Fruit fly (Drosophila melanogaster) whole organism, embryonic: Measurements from ENCODE around the gene Vha68-3.
A peak's percentile ranks its signal among the peaks of the same experiment; 100 is the strongest.

Experiments used
- ATbp ChIP-seq: fragments of 200-800 bp; sonication (Bioruptor generic); optimal IDR thresholded peaks from 2 replicates; lab custom pipeline; 2017; ENCODE audit warnings: missing biosample characterization, mild to moderate bottlenecking, missing genetic modification characterization, missing genetic modification reagents
- Antp ChIP-seq: fragments of 200-800 bp; sonication (Bioruptor generic); optimal IDR thresholded peaks from 3 replicates; lab custom pipeline; 2016; ENCODE audit warnings: missing biosample characterization, missing genetic modification characterization
- C15 ChIP-seq: fragments of 200-800 bp; sonication (Bioruptor generic); IDR thresholded peaks from 3 replicates; pipeline ENCODE4 v1.3.6; 2022; ENCODE audit warnings: missing biosample characterization, missing genetic modification characterization
- CG10654 ChIP-seq: fragments of 200-800 bp; sonication (Bioruptor generic); optimal IDR thresholded peaks from 2 replicates; lab custom pipeline; 2016; ENCODE audit warnings: missing biosample characterization, missing genetic modification characterization
- CG11398 ChIP-seq: fragments of 200-800 bp; sonication (Bioruptor generic); optimal IDR thresholded peaks from 2 replicates; lab custom pipeline; 2016; ENCODE audit warnings: missing biosample characterization, missing genetic modification characterization
- CG12104 ChIP-seq: fragments of 200-800 bp; sonication (Bioruptor generic); optimal IDR thresholded peaks from 3 replicates; lab custom pipeline; 2016; ENCODE audit warnings: missing biosample characterization, missing genetic modification characterization
- CG13775 ChIP-seq: fragments of 200-800 bp; sonication (Bioruptor generic); optimal IDR thresholded peaks from 3 replicates; lab custom pipeline; 2017; ENCODE audit warnings: missing biosample characterization, mild to moderate bottlenecking, missing genetic modification characterization
- CG15601 ChIP-seq: fragments of 200-800 bp; sonication (Bioruptor generic); optimal IDR thresholded peaks from 3 replicates; lab custom pipeline; 2019; ENCODE audit warnings: missing biosample characterization, mild to moderate bottlenecking, missing genetic modification characterization, moderate library complexity
- CG17385 ChIP-seq: fragments of 200-800 bp; sonication (Bioruptor generic); optimal IDR thresholded peaks from 3 replicates; lab custom pipeline; 2018; ENCODE audit warnings: missing biosample characterization, mild to moderate bottlenecking, missing genetic modification characterization
- CG17612 ChIP-seq: fragments of 200-800 bp; sonication (Bioruptor generic); IDR thresholded peaks from 2 replicates; pipeline ENCODE4 v1.3.6; 2022; ENCODE audit warnings: missing biosample characterization, missing genetic modification characterization
- CG18619 ChIP-seq: fragments of 200-800 bp; sonication (Bioruptor generic); optimal IDR thresholded peaks from 3 replicates; lab custom pipeline; 2017; ENCODE audit warnings: missing biosample characterization, mild to moderate bottlenecking, missing genetic modification characterization
- CG31441 ChIP-seq: fragments of 200-800 bp; sonication (Bioruptor generic); IDR thresholded peaks from 2 replicates; pipeline ENCODE4 v1.3.6; 2022; ENCODE audit warnings: missing biosample characterization, missing genetic modification characterization
- CG6175 ChIP-seq: fragments of 200-800 bp; sonication (Bioruptor generic); IDR thresholded peaks from 3 replicates; pipeline ENCODE4 v1.3.6; 2022; ENCODE audit warnings: missing biosample characterization, missing genetic modification characterization
- CG9437 ChIP-seq: fragments of 200-800 bp; sonication (Bioruptor generic); optimal IDR thresholded peaks from 2 replicates; lab custom pipeline; 2018; ENCODE audit warnings: missing biosample characterization, mild to moderate bottlenecking, missing genetic modification characterization
- Camta ChIP-seq: fragments of 200-800 bp; sonication (Bioruptor generic); optimal IDR thresholded peaks from 2 replicates; lab custom pipeline; 2016; ENCODE audit warnings: missing biosample characterization, missing genetic modification characterization
- D19A ChIP-seq: fragments of 200-800 bp; optimal IDR thresholded peaks from 3 replicates; lab custom pipeline; 2019; ENCODE audit warnings: missing biosample characterization, mild to moderate bottlenecking, missing genetic modification characterization, moderate library complexity
- Dll ChIP-seq: fragments of 200-800 bp; sonication (Bioruptor generic); IDR thresholded peaks from 4 replicates; pipeline ENCODE4 v1.3.6; 2022; ENCODE audit warnings: missing biosample characterization, missing genetic modification characterization; ENCODE audit not compliant: partially characterized antibody
- H2.0 ChIP-seq: fragments of 200-800 bp; sonication (Bioruptor generic); IDR thresholded peaks from 2 replicates; pipeline ENCODE4 v1.3.6; 2022; ENCODE audit warnings: missing biosample characterization, missing genetic modification characterization
- HHEX ChIP-seq: fragments of 200-800 bp; sonication (Bioruptor generic); optimal IDR thresholded peaks from 3 replicates; lab custom pipeline; 2017; ENCODE audit warnings: missing biosample characterization, mild to moderate bottlenecking, missing genetic modification characterization, missing genetic modification reagents
- HLH3B ChIP-seq: fragments of 200-800 bp; sonication (Bioruptor generic); IDR thresholded peaks from 2 replicates; pipeline ENCODE4 v1.3.6; 2022; ENCODE audit warnings: missing biosample characterization, missing genetic modification characterization
- HLHmδ ChIP-seq: fragments of 200-800 bp; sonication (Bioruptor generic); optimal IDR thresholded peaks from 2 replicates; lab custom pipeline; 2018; ENCODE audit warnings: missing biosample characterization, mild to moderate bottlenecking, missing genetic modification characterization, moderate library complexity
- HmgZ ChIP-seq: fragments of 200-800 bp; sonication (Bioruptor generic); optimal IDR thresholded peaks from 2 replicates; lab custom pipeline; 2018; ENCODE audit warnings: missing biosample characterization, mild to moderate bottlenecking, missing genetic modification characterization
- Hmr ChIP-seq: fragments of 200-800 bp; sonication (Bioruptor generic); optimal IDR thresholded peaks from 3 replicates; lab custom pipeline; 2017; ENCODE audit warnings: mild to moderate bottlenecking, missing biosample characterization, missing genetic modification reagents, missing genetic modification characterization
- Mrtf ChIP-seq: fragments of 200-800 bp; sonication (Bioruptor generic); IDR thresholded peaks from 3 replicates; pipeline ENCODE4 v1.3.6; 2022; ENCODE audit warnings: missing biosample characterization, missing genetic modification characterization
- Neu2 ChIP-seq: fragments of 200-800 bp; sonication (Bioruptor generic); optimal IDR thresholded peaks from 3 replicates; lab custom pipeline; 2016; ENCODE audit warnings: missing biosample characterization, missing genetic modification characterization, borderline replicate concordance
- Pdp1 ChIP-seq, 2 experiments: fragments of 200-800 bp; sonication (Bioruptor generic); optimal IDR thresholded peaks; 3 replicates each; lab custom pipeline; 2016; ENCODE audit warnings: missing biosample characterization in 2 of 2, missing genetic modification characterization in 2 of 2, mild to moderate bottlenecking in 1 of 2, moderate library complexity in 1 of 2
- Sox100B ChIP-seq: fragments of 200-800 bp; sonication (Bioruptor generic); optimal IDR thresholded peaks from 3 replicates; lab custom pipeline; 2018; ENCODE audit warnings: missing biosample characterization, mild to moderate bottlenecking, missing genetic modification characterization
- TFAM ChIP-seq: fragments of 200-800 bp; sonication (Bioruptor generic); optimal IDR thresholded peaks from 2 replicates; lab custom pipeline; 2017; ENCODE audit warnings: missing biosample characterization, missing genetic modification characterization, inconsistent platforms
- Usf ChIP-seq: fragments of 200-800 bp; sonication (Bioruptor generic); optimal IDR thresholded peaks from 2 replicates; lab custom pipeline; 2017; ENCODE audit warnings: missing genotype, missing biosample characterization, missing genetic modification characterization
- Xbp1 ChIP-seq: fragments of 200-800 bp; sonication (Bioruptor generic); optimal IDR thresholded peaks from 3 replicates; lab custom pipeline; 2016; ENCODE audit warnings: missing biosample characterization, mild to moderate bottlenecking, missing genetic modification characterization
- bbx ChIP-seq: fragments of 200-800 bp; sonication (Bioruptor generic); IDR thresholded peaks from 2 replicates; pipeline ENCODE4 v1.3.6; 2022; ENCODE audit warnings: missing biosample characterization, missing genetic modification characterization; ENCODE audit not compliant: partially characterized antibody
- ci ChIP-seq: fragments of 200-800 bp; sonication (Bioruptor generic); IDR thresholded peaks from 3 replicates; pipeline ENCODE4 v1.3.6; 2022; ENCODE audit warnings: missing biosample characterization, missing genetic modification characterization
- dati ChIP-seq: fragments of 200-800 bp; sonication (Bioruptor generic); IDR thresholded peaks from 2 replicates; pipeline ENCODE4 v1.3.6; 2022; ENCODE audit warnings: missing biosample characterization, missing genetic modification characterization
- gcm ChIP-seq: fragments of 200-800 bp; sonication (Bioruptor generic); optimal IDR thresholded peaks from 2 replicates; lab custom pipeline; 2019; ENCODE audit warnings: missing biosample characterization, mild to moderate bottlenecking, missing genetic modification characterization, moderate library complexity
- gcm2 ChIP-seq: fragments of 200-800 bp; sonication (Bioruptor generic); optimal IDR thresholded peaks from 2 replicates; lab custom pipeline; 2016; ENCODE audit warnings: missing biosample characterization, missing genetic modification characterization
- gro ChIP-seq: fragments of 200-800 bp; sonication (Bioruptor generic); optimal IDR thresholded peaks from 2 replicates; lab custom pipeline; 2016; ENCODE audit warnings: missing biosample characterization, missing genetic modification characterization
- hkb ChIP-seq, 2 experiments: fragments of 200-800 bp in 1 of 2; fragments of >200 bp in 1 of 2; sonication (Bioruptor generic) in 1 of 2; IDR thresholded peaks in 1 of 2; optimal IDR thresholded peaks in 1 of 2; 2 replicates each; pipeline versions ENCODE4 v1.3.6 to Lab custom; 2017 to 2022; ENCODE audit warnings: missing biosample characterization in 1 of 2, missing genetic modification characterization in 1 of 2
- lmd ChIP-seq: fragments of 200-800 bp; sonication (Bioruptor generic); IDR thresholded peaks from 2 replicates; pipeline ENCODE4 v1.3.6; 2022; ENCODE audit warnings: missing biosample characterization, missing genetic modification characterization
- nerfin-2 ChIP-seq: fragments of 200-800 bp; sonication (Bioruptor generic); IDR thresholded peaks from 2 replicates; pipeline ENCODE4 v1.3.6; 2022; ENCODE audit warnings: missing biosample characterization, missing genetic modification characterization; ENCODE audit not compliant: partially characterized antibody
- oc ChIP-seq: fragments of 200-800 bp; sonication (Bioruptor generic); optimal IDR thresholded peaks from 2 replicates; lab custom pipeline; 2018; ENCODE audit warnings: missing biosample characterization, mild to moderate bottlenecking, missing genetic modification characterization, moderate library complexity
- odd ChIP-seq: fragments of 200-800 bp; sonication (Bioruptor generic); optimal IDR thresholded peaks from 2 replicates; lab custom pipeline; 2017; ENCODE audit warnings: missing biosample characterization, mild to moderate bottlenecking, missing genetic modification characterization
- prd ChIP-seq, 3 experiments: fragments of >200 bp in 2 of 3; fragments of 200-800 bp in 1 of 3; sonication (Bioruptor generic) in 1 of 3; optimal IDR thresholded peaks in 2 of 3; IDR thresholded peaks in 1 of 3; 2 replicates in 2 of 3; 3 replicates in 1 of 3; pipeline versions ENCODE4 v1.3.6 to Lab custom; 2017 to 2022; ENCODE audit warnings: missing biosample characterization in 1 of 3, missing genetic modification characterization in 1 of 3
- pros ChIP-seq: fragments of 200-800 bp; sonication (Bioruptor generic); optimal IDR thresholded peaks from 3 replicates; lab custom pipeline; 2019; ENCODE audit warnings: missing biosample characterization, mild to moderate bottlenecking, missing genetic modification characterization, moderate library complexity
- salm ChIP-seq: fragments of 200-800 bp; sonication (Bioruptor generic); optimal IDR thresholded peaks from 2 replicates; lab custom pipeline; 2018; ENCODE audit warnings: missing biosample characterization, mild to moderate bottlenecking, missing genetic modification characterization
- sens ChIP-seq: fragments of 200-800 bp; sonication (Bioruptor generic); peaks from one replicate; lab custom pipeline; 2016; ENCODE audit warnings: missing biosample characterization, missing genetic modification characterization
- slbo ChIP-seq: fragments of 200-800 bp; sonication (Bioruptor generic); IDR thresholded peaks from 2 replicates; pipeline ENCODE4 v1.3.6; 2022; ENCODE audit warnings: missing biosample characterization, missing genetic modification characterization
- tup ChIP-seq: fragments of 200-800 bp; sonication (Bioruptor generic); optimal IDR thresholded peaks from 2 replicates; lab custom pipeline; 2016; ENCODE audit warnings: missing biosample characterization, mild to moderate bottlenecking, missing genetic modification characterization, moderate library complexity
- unpg ChIP-seq: fragments of 200-800 bp; sonication (Bioruptor generic); optimal IDR thresholded peaks from 3 replicates; lab custom pipeline; 2018; ENCODE audit warnings: missing biosample characterization, mild to moderate bottlenecking, missing genetic modification characterization, moderate library complexity
- zen2 ChIP-seq: fragments of 200-800 bp; sonication (Bioruptor generic); IDR thresholded peaks from 3 replicates; pipeline ENCODE4 v1.3.6; 2022; ENCODE audit warnings: missing biosample characterization, missing genetic modification characterization; ENCODE audit not compliant: partially characterized antibody

Vha68-3 gene

dm6 chr2L:12974045-12974539 is 4.5 kb upstream of the Vha68-3 start, which contains the start of gene Vha68-2 (continued):
- TF ChIP-seq gcm (GFP tag; lab: Kevin White, UChicago) = no peak
- no peak for TF ChIP-seq CG10654 (GFP tag; lab: Kevin White, UChicago)
- TF ChIP-seq unpg (GFP tag; lab: Kevin White, UChicago) = peak; percentile 66
- no peak for TF ChIP-seq Neu2 (GFP tag; lab: Kevin White, UChicago)
- TF ChIP-seq oc (tag; lab: Kevin White, UChicago) = peak; percentile 45
- TF ChIP-seq D19A = no peak
- peak; percentile 6 for TF ChIP-seq CG9437
- TF ChIP-seq HmgZ (tag; lab: Kevin White, UChicago) = peak; percentile 76
- TF ChIP-seq CG15601 = peak; percentile 28
- TF ChIP-seq CG18619 (GFP tag; lab: Kevin White, UChicago) = peak; percentile 60
- peak; percentile 99 for TF ChIP-seq hkb (optimal IDR thresholded peaks at IDR 0.05; lab: Kevin White, UChicago)
- TF ChIP-seq hkb (GFP tag; IDR thresholded peaks at IDR 0.05; lab: Robert Waterston, UW) = no peak
- TF ChIP-seq Dll (GFP tag; lab: Robert Waterston, UW) = 0 out of 4 replicates have a peak, but pooled peaks have one; percentile 43
- TF ChIP-seq CG17612 (GFP tag; lab: Robert Waterston, UW) = no peak
- peak; percentile 61 for TF ChIP-seq Antp (GFP tag; lab: Kevin White, UChicago)
- TF ChIP-seq lmd = peak; percentile 59; the same call in 1 of the 2 replicates
- no peak for TF ChIP-seq TFAM (GFP tag; lab: Kevin White, UChicago)
- peak; percentile 77 for TF ChIP-seq ATbp (GFP tag; lab: Kevin White, UChicago)
- TF ChIP-seq CG31441 (GFP tag; lab: Robert Waterston, UW) = no peak
- no peak for TF ChIP-seq C15 (GFP tag; lab: Robert Waterston, UW)
- TF ChIP-seq odd (GFP tag; lab: Kevin White, UChicago) = peak; percentile 71
- peak; percentile 84 for TF ChIP-seq Hmr (GFP tag; lab: Kevin White, UChicago)
- TF ChIP-seq HHEX (GFP tag; lab: Kevin White, UChicago) = no peak
- peak; percentile 44 for TF ChIP-seq CG13775 (GFP tag; lab: Kevin White, UChicago)
- peak; percentile 56 for TF ChIP-seq H2.0
- peak; percentile 52 for TF ChIP-seq Xbp1 (GFP tag; lab: Kevin White, UChicago)
- no peak for TF ChIP-seq Usf (GFP tag; lab: Kevin White, UChicago)
- TF ChIP-seq CG17385 (GFP tag; lab: Kevin White, UChicago) = peak; percentile 61
- no peak for TF ChIP-seq prd (optimal IDR thresholded peaks at IDR 0.05; lab: Kevin White, UChicago)
- TF ChIP-seq prd (GFP tag; IDR thresholded peaks at IDR 0.05; lab: Robert Waterston, UW) = no peak
- peak; percentile 16 for TF ChIP-seq salm (tag; lab: Kevin White, UChicago)
- peak; percentile 65 for TF ChIP-seq HLH3B
- peak; percentile 79 for TF ChIP-seq sens (GFP tag; lab: Kevin White, UChicago)
- no peak for TF ChIP-seq pros (GFP tag; lab: Kevin White, UChicago)
- 0 out of 3 replicates have a peak, but pooled peaks have one; percentile 26 for TF ChIP-seq zen2 (GFP tag; lab: Robert Waterston, UW)
- 0 out of 2 replicates have a peak, but pooled peaks have one; percentile 36 for TF ChIP-seq nerfin-2
- no peak for TF ChIP-seq CG6175 (GFP tag; lab: Robert Waterston, UW)
- TF ChIP-seq bbx (GFP tag; lab: Robert Waterston, UW) = peak; percentile 73
- TF ChIP-seq slbo = peak; percentile 73
- no peak for TF ChIP-seq gcm2 (GFP tag; lab: Kevin White, UChicago)
- TF ChIP-seq Pdp1 (GFP tag; optimal IDR thresholded peaks at IDR 0.05; lab: Kevin White, UChicago) = no peak
- no peak for TF ChIP-seq gro (GFP tag; lab: Kevin White, UChicago)
- TF ChIP-seq CG12104 = no peak
- 0 out of 3 replicates have a peak, but pooled peaks have one; percentile 20 for TF ChIP-seq Mrtf (GFP tag; lab: Robert Waterston, UW)
- TF ChIP-seq Sox100B = no peak
- peak; percentile 75 for TF ChIP-seq Camta (GFP tag; lab: Kevin White, UChicago)
- no peak for TF ChIP-seq dati (GFP tag; lab: Robert Waterston, UW)
- peak; percentile 35 for TF ChIP-seq CG11398 (GFP tag; lab: Kevin White, UChicago)
- TF ChIP-seq ci (GFP tag; lab: Robert Waterston, UW) = peak; percentile 92
- no peak for TF ChIP-seq HLHmδ (GFP tag; lab: Kevin White, UChicago)
- TF ChIP-seq tup = no peak
